Worm (Caenorhabditis elegans): Measurements from ENCODE around the gene F21G4.3.

The F21G4.3 gene

ce11 chrX:9868820-9869219, 26.1 kb upstream of the F21G4.3 start, which contains the start of gene R07B1.7:
Gene R07B1.7, plus strand, starts transcription at chrX:9869120.
- no peak for TF ChIP-seq T22C8.4 (GFP tag; IDR thresholded peaks at IDR 0.05)
- no peak for TF ChIP-seq tab-1 (GFP tag; IDR thresholded peaks at IDR 0.05)
- TF ChIP-seq klf-2 (GFP tag; conservative IDR thresholded peaks at IDR 0.05): no peak

ce11 chrX:9869522-9869921, 25.4 kb upstream of the F21G4.3 start, which contains the start of gene R07B1.13:
Gene R07B1.13, plus strand, starts transcription at chrX:9869822.
- TF ChIP-seq ztf-29 (GFP tag; IDR thresholded peaks at IDR 0.05) (no peak), ref-1 (GFP tag; conservative IDR thresholded peaks at IDR 0.05) (no peak), ztf-23 (GFP tag; IDR thresholded peaks at IDR 0.05) (no peak), cog-1 (tag; optimal IDR thresholded peaks at IDR 0.05) (no peak), klf-2 (GFP tag; conservative IDR thresholded peaks at IDR 0.05) (no peak), flt-1 (GFP tag; IDR thresholded peaks at IDR 0.05) (no peak), tab-1 (GFP tag; IDR thresholded peaks at IDR 0.05) (no peak), med-1 (GFP tag; optimal IDR thresholded peaks at IDR 0.05; ENCODE audit: insufficient read depth) (no peak), T22C8.4 (GFP tag; IDR thresholded peaks at IDR 0.05) (no peak)

- TF ChIP-seq klf-2 (GFP tag; conservative IDR thresholded peaks at IDR 0.05) (no peak), ztf-23 (GFP tag; IDR thresholded peaks at IDR 0.05) (no peak), T22C8.4 (GFP tag; IDR thresholded peaks at IDR 0.05) (no peak), ref-1 (GFP tag; conservative IDR thresholded peaks at IDR 0.05) (no peak), cog-1 (tag; optimal IDR thresholded peaks at IDR 0.05) (no peak), tab-1 (GFP tag; IDR thresholded peaks at IDR 0.05) (no peak), ztf-29 (GFP tag; IDR thresholded peaks at IDR 0.05) (no peak), flt-1 (GFP tag; IDR thresholded peaks at IDR 0.05) (no peak), med-1 (GFP tag; optimal IDR thresholded peaks at IDR 0.05; ENCODE audit: insufficient read depth) (no peak)
Measured at ce11 chrX:9872554-9872953, 22.4 kb upstream of the F21G4.3 start, which contains the start of gene R07B1.8. Gene R07B1.8, minus strand, starts transcription at chrX:9872654.

- TF ChIP-seq klf-2 (GFP tag; conservative IDR thresholded peaks at IDR 0.05) (no peak), ztf-23 (GFP tag; IDR thresholded peaks at IDR 0.05) (no peak), cog-1 (tag; optimal IDR thresholded peaks at IDR 0.05) (no peak), flt-1 (GFP tag; IDR thresholded peaks at IDR 0.05) (no peak), T22C8.4 (GFP tag; IDR thresholded peaks at IDR 0.05) (no peak), ztf-29 (GFP tag; IDR thresholded peaks at IDR 0.05) (no peak), med-1 (GFP tag; optimal IDR thresholded peaks at IDR 0.05; ENCODE audit: insufficient read depth) (no peak), tab-1 (GFP tag; IDR thresholded peaks at IDR 0.05) (no peak), ref-1 (GFP tag; conservative IDR thresholded peaks at IDR 0.05) (no peak)
Measured at ce11 chrX:9877117-9877516, 17.8 kb upstream of the F21G4.3 start, which contains the start of gene R07B1.9. Gene R07B1.9, plus strand, starts transcription at chrX:9877417.

- TF ChIP-seq med-1 (GFP tag; optimal IDR thresholded peaks at IDR 0.05; ENCODE audit: insufficient read depth): no peak
- no peak for TF ChIP-seq T22C8.4 (GFP tag; IDR thresholded peaks at IDR 0.05)
- TF ChIP-seq ztf-29 (GFP tag; IDR thresholded peaks at IDR 0.05): no peak
- TF ChIP-seq klf-2 (GFP tag; conservative IDR thresholded peaks at IDR 0.05): no peak
- no peak for TF ChIP-seq ztf-23 (GFP tag; IDR thresholded peaks at IDR 0.05)
- TF ChIP-seq cog-1 (tag; optimal IDR thresholded peaks at IDR 0.05): no peak
- TF ChIP-seq flt-1 (GFP tag; IDR thresholded peaks at IDR 0.05): no peak
- TF ChIP-seq tab-1 (GFP tag; IDR thresholded peaks at IDR 0.05): no peak
- TF ChIP-seq ref-1 (GFP tag; conservative IDR thresholded peaks at IDR 0.05): no peak
Measured at ce11 chrX:9882112-9882511, 12.8 kb upstream of the F21G4.3 start, which contains the start of gene glo-1. Gene glo-1, minus strand, starts transcription at chrX:9882212.

ce11 chrX:9882572-9882971, 12.4 kb upstream of the F21G4.3 start:
- TF ChIP-seq ref-1 (GFP tag; conservative IDR thresholded peaks at IDR 0.05): no peak
- TF ChIP-seq med-1 (GFP tag; optimal IDR thresholded peaks at IDR 0.05; ENCODE audit: insufficient read depth): no peak
- no peak for TF ChIP-seq flt-1 (GFP tag; IDR thresholded peaks at IDR 0.05)
- no peak for TF ChIP-seq cog-1 (tag; optimal IDR thresholded peaks at IDR 0.05)
- TF ChIP-seq ztf-29 (GFP tag; IDR thresholded peaks at IDR 0.05): no peak
- no peak for TF ChIP-seq tab-1 (GFP tag; IDR thresholded peaks at IDR 0.05)
- TF ChIP-seq T22C8.4 (GFP tag; IDR thresholded peaks at IDR 0.05): no peak
- no peak for TF ChIP-seq ztf-23 (GFP tag; IDR thresholded peaks at IDR 0.05)
- TF ChIP-seq klf-2 (GFP tag; conservative IDR thresholded peaks at IDR 0.05): no peak

- TF ChIP-seq T22C8.4 (GFP tag; IDR thresholded peaks at IDR 0.05): no peak
- TF ChIP-seq ztf-23 (GFP tag; IDR thresholded peaks at IDR 0.05): no peak
- TF ChIP-seq tab-1 (GFP tag; IDR thresholded peaks at IDR 0.05): no peak
- no peak for TF ChIP-seq ztf-29 (GFP tag; IDR thresholded peaks at IDR 0.05)
- no peak for TF ChIP-seq ref-1 (GFP tag; conservative IDR thresholded peaks at IDR 0.05)
- no peak for TF ChIP-seq flt-1 (GFP tag; IDR thresholded peaks at IDR 0.05)
- no peak for TF ChIP-seq cog-1 (tag; optimal IDR thresholded peaks at IDR 0.05)
- no peak for TF ChIP-seq med-1 (GFP tag; optimal IDR thresholded peaks at IDR 0.05; ENCODE audit: insufficient read depth)
- TF ChIP-seq klf-2 (GFP tag; conservative IDR thresholded peaks at IDR 0.05): no peak
Measured at ce11 chrX:9883837-9884324, 11.1 kb upstream of the F21G4.3 start, which contains the start of gene mrp-4. Gene mrp-4, plus strand, starts transcription at chrX:9884274.

- TF ChIP-seq cog-1 (tag; optimal IDR thresholded peaks at IDR 0.05) (no peak), klf-2 (GFP tag; conservative IDR thresholded peaks at IDR 0.05) (no peak), med-1 (GFP tag; optimal IDR thresholded peaks at IDR 0.05; ENCODE audit: insufficient read depth) (no peak), T22C8.4 (GFP tag; IDR thresholded peaks at IDR 0.05) (no peak), ztf-29 (GFP tag; IDR thresholded peaks at IDR 0.05) (no peak), ref-1 (GFP tag; conservative IDR thresholded peaks at IDR 0.05) (no peak), flt-1 (GFP tag; IDR thresholded peaks at IDR 0.05) (no peak), ztf-23 (GFP tag; IDR thresholded peaks at IDR 0.05) (no peak), tab-1 (GFP tag; IDR thresholded peaks at IDR 0.05) (no peak)
Measured at ce11 chrX:9892323-9892722, 2.6 kb upstream of the F21G4.3 start, which contains the start of gene F21G4.1. Gene F21G4.1, minus strand, starts transcription at chrX:9892328.

ce11 chrX:9893069-9893468, 1.9 kb upstream of the F21G4.3 start:
- no peak for TF ChIP-seq tab-1 (GFP tag; IDR thresholded peaks at IDR 0.05)
- TF ChIP-seq flt-1 (GFP tag; IDR thresholded peaks at IDR 0.05): no peak
- TF ChIP-seq T22C8.4 (GFP tag; IDR thresholded peaks at IDR 0.05): no peak
- TF ChIP-seq klf-2 (GFP tag; conservative IDR thresholded peaks at IDR 0.05): no peak
- TF ChIP-seq ztf-23 (GFP tag; IDR thresholded peaks at IDR 0.05): no peak
- no peak for TF ChIP-seq med-1 (GFP tag; optimal IDR thresholded peaks at IDR 0.05; ENCODE audit: insufficient read depth)
- no peak for TF ChIP-seq cog-1 (tag; optimal IDR thresholded peaks at IDR 0.05)
- no peak for TF ChIP-seq ref-1 (GFP tag; conservative IDR thresholded peaks at IDR 0.05)
- TF ChIP-seq ztf-29 (GFP tag; IDR thresholded peaks at IDR 0.05): no peak
